Fruit fly (Drosophila melanogaster): ENCODE measurements around the gene Daxx.

The Daxx gene

dm6 chr2L:6494405-6494816 lies 13.7 kb downstream of the Daxx start, which contains the start of gene CG9547 (continued):
- no peak for TF ChIP-seq zfh1 (GFP tag; IDR thresholded peaks at IDR 0.05)
- TF ChIP-seq CG6683 (GFP tag; optimal IDR thresholded peaks at IDR 0.05) = no peak
- no peak for TF ChIP-seq Hsf (GFP tag; optimal IDR thresholded peaks at IDR 0.05)
- TF ChIP-seq Atf6 (GFP tag; IDR thresholded peaks at IDR 0.05) = peak; percentile 14; the same call in 1 of the 2 replicates
- peak; percentile 25 for TF ChIP-seq ftz-f1 (GFP tag; optimal IDR thresholded peaks at IDR 0.05)
- no peak for TF ChIP-seq NC2β (GFP tag; optimal IDR thresholded peaks at IDR 0.05)
- TF ChIP-seq pnt (GFP tag; optimal IDR thresholded peaks at IDR 0.05) = no peak
- no peak for TF ChIP-seq CG2116 (GFP tag; optimal IDR thresholded peaks at IDR 0.05)
- TF ChIP-seq CG1024 (GFP tag; IDR thresholded peaks at IDR 0.05) = no peak
- TF ChIP-seq CG16815 (GFP tag; optimal IDR thresholded peaks at IDR 0.05) = no peak
- TF ChIP-seq CG7745 (tag; optimal IDR thresholded peaks at IDR 0.05) = peak; percentile 97
- TF ChIP-seq pb (GFP tag; optimal IDR thresholded peaks at IDR 0.05) = no peak
- TF ChIP-seq unc-4 (GFP tag; IDR thresholded peaks at IDR 0.05; ENCODE audit: partially characterized antibody) = peak; percentile 46
- TF ChIP-seq cato (GFP tag; optimal IDR thresholded peaks at IDR 0.05; ENCODE audit: borderline replicate concordance) = no peak
- peak; percentile 20 for TF ChIP-seq NfI (GFP tag; optimal IDR thresholded peaks at IDR 0.05)
- TF ChIP-seq jigr1 (GFP tag; IDR thresholded peaks at IDR 0.05) = no peak
- TF ChIP-seq Dll (GFP tag; IDR thresholded peaks at IDR 0.05; ENCODE audit: partially characterized antibody) = peak; percentile 27; the same call in 2 of the 4 replicates
- TF ChIP-seq CG4730 (GFP tag; IDR thresholded peaks at IDR 0.05) = no peak
- no peak for TF ChIP-seq CG3838 (GFP tag; optimal IDR thresholded peaks at IDR 0.05)
- TF ChIP-seq gro (GFP tag; optimal IDR thresholded peaks at IDR 0.05) = peak; percentile 53
- no peak for TF ChIP-seq CG8765 (GFP tag; IDR thresholded peaks at IDR 0.05)
- peak; percentile 100 for TF ChIP-seq sug (tag; optimal IDR thresholded peaks at IDR 0.05)
- TF ChIP-seq Nf-YC (tag; optimal IDR thresholded peaks at IDR 0.05) = peak; percentile 23
- peak; percentile 37; the same call in 1 of the 2 replicates for TF ChIP-seq Adf1 (GFP tag; IDR thresholded peaks at IDR 0.05)
- TF ChIP-seq bab2 (GFP tag; optimal IDR thresholded peaks at IDR 0.05) = no peak
- TF ChIP-seq CG3065 (GFP tag; optimal IDR thresholded peaks at IDR 0.05) = no peak
- TF ChIP-seq lmd (GFP tag; IDR thresholded peaks at IDR 0.05) = no peak
- TF ChIP-seq CG12942 (GFP tag; optimal IDR thresholded peaks at IDR 0.05) = no peak
- TF ChIP-seq vvl (GFP tag; IDR thresholded peaks at IDR 0.05) = peak; percentile 22; the same call in 1 of the 2 replicates
- peak; percentile 74 for TF ChIP-seq CG17385 (GFP tag; optimal IDR thresholded peaks at IDR 0.05)
- TF ChIP-seq Dbx (GFP tag; IDR thresholded peaks at IDR 0.05) = peak; percentile 65; the same call in 2 of the 3 replicates
- no peak for TF ChIP-seq CG4328 (GFP tag; optimal IDR thresholded peaks at IDR 0.05)
- TF ChIP-seq nom (GFP tag; optimal IDR thresholded peaks at IDR 0.05) = peak; percentile 48
- no peak for TF ChIP-seq CHES-1-like (GFP tag; optimal IDR thresholded peaks at IDR 0.05)
- TF ChIP-seq CG2875 (GFP tag; optimal IDR thresholded peaks at IDR 0.05) = no peak
- no peak for TF ChIP-seq mld (GFP tag; IDR thresholded peaks at IDR 0.05; ENCODE audit: partially characterized antibody)
- no peak for TF ChIP-seq luna (GFP tag; optimal IDR thresholded peaks at IDR 0.05)
- TF ChIP-seq CG11696 (GFP tag; IDR thresholded peaks at IDR 0.05) = no peak
- TF ChIP-seq grau (tag; optimal IDR thresholded peaks at IDR 0.05) = peak; percentile 3
- TF ChIP-seq MESR4 (GFP tag; optimal IDR thresholded peaks at IDR 0.05) = no peak
- TF ChIP-seq CG3281 (GFP tag; optimal IDR thresholded peaks at IDR 0.05) = peak; percentile 27
- TF ChIP-seq CG15514 (GFP tag; optimal IDR thresholded peaks at IDR 0.05) = peak; percentile 54
- TF ChIP-seq Meics (GFP tag; optimal IDR thresholded peaks at IDR 0.05) = peak; percentile 29
- TF ChIP-seq CG14965 (GFP tag; optimal IDR thresholded peaks at IDR 0.05; ENCODE audit: borderline replicate concordance) = no peak
- no peak for TF ChIP-seq CG17328 (GFP tag; IDR thresholded peaks at IDR 0.05)
- no peak for TF ChIP-seq CG43689 (GFP tag; IDR thresholded peaks at IDR 0.05)
- no peak for TF ChIP-seq CG10209 (GFP tag; optimal IDR thresholded peaks at IDR 0.05)
- TF ChIP-seq ac (GFP tag; optimal IDR thresholded peaks at IDR 0.05) = no peak
- TF ChIP-seq fd96Cb (tag; optimal IDR thresholded peaks at IDR 0.05) = no peak
- peak; percentile 69 for TF ChIP-seq Fer1 (GFP tag; optimal IDR thresholded peaks at IDR 0.05)
- TF ChIP-seq CG14441 (GFP tag; IDR thresholded peaks at IDR 0.05) = no peak

Data from whole organism, embryonic.